Fruit fly (Drosophila melanogaster) whole organism, embryonic: ENCODE data around the gene Pbp45.

Experiments
- Adf1 ChIP-seq: fragments of 200-800 bp; sonication (Bioruptor generic); IDR thresholded peaks from 2 replicates; pipeline ENCODE4 v1.3.6; 2022; ENCODE audit warnings: missing biosample characterization, missing genetic modification characterization
- Atf3 ChIP-seq: fragments of 200-800 bp; sonication (Bioruptor generic); optimal IDR thresholded peaks from 3 replicates; lab custom pipeline; 2016; ENCODE audit warnings: missing biosample characterization, missing genetic modification characterization
- Atf6 ChIP-seq: fragments of 200-800 bp; sonication (Bioruptor generic); IDR thresholded peaks from 2 replicates; pipeline ENCODE4 v1.3.6; 2022; ENCODE audit warnings: missing biosample characterization, missing genetic modification characterization
- BEAF-32 ChIP-seq: fragments of 200-800 bp; sonication (Bioruptor generic); optimal IDR thresholded peaks from 3 replicates; lab custom pipeline; 2017; ENCODE audit warnings: missing biosample characterization, missing genetic modification characterization, mild to moderate bottlenecking, moderate library complexity, missing genetic modification reagents
- BtbVII ChIP-seq: fragments of 200-800 bp; sonication (Bioruptor generic); optimal IDR thresholded peaks from 3 replicates; lab custom pipeline; 2017; ENCODE audit warnings: missing biosample characterization, mild to moderate bottlenecking, missing genetic modification characterization
- CG10147 ChIP-seq: fragments of 200-800 bp; sonication (Bioruptor generic); optimal IDR thresholded peaks from 2 replicates; lab custom pipeline; 2019; ENCODE audit warnings: missing biosample characterization, mild to moderate bottlenecking, missing genetic modification characterization, moderate library complexity
- CG10267 ChIP-seq: fragments of 200-800 bp; sonication (Bioruptor generic); optimal IDR thresholded peaks from 2 replicates; lab custom pipeline; 2018; ENCODE audit warnings: missing biosample characterization, mild to moderate bottlenecking, missing genetic modification characterization, moderate library complexity
- CG10274 ChIP-seq: fragments of 200-800 bp; sonication (Bioruptor generic); optimal IDR thresholded peaks from 3 replicates; lab custom pipeline; 2017; ENCODE audit warnings: missing biosample characterization, mild to moderate bottlenecking, missing genetic modification characterization
- CG10366 ChIP-seq: fragments of 200-800 bp; sonication (Bioruptor generic); IDR thresholded peaks from 2 replicates; pipeline ENCODE4 v1.3.6; 2022; ENCODE audit warnings: missing biosample characterization, missing genetic modification characterization
- CG10959 ChIP-seq: fragments of 200-800 bp; sonication (Bioruptor generic); IDR thresholded peaks from 2 replicates; pipeline ENCODE4 v1.3.6; 2022; ENCODE audit warnings: missing biosample characterization, missing genetic modification characterization
- CG11247 ChIP-seq: fragments of 200-800 bp; sonication (Bioruptor generic); IDR thresholded peaks from 2 replicates; pipeline ENCODE4 v1.3.6; 2022; ENCODE audit warnings: missing biosample characterization, missing genetic modification characterization
- CG11398 ChIP-seq: fragments of 200-800 bp; sonication (Bioruptor generic); optimal IDR thresholded peaks from 2 replicates; lab custom pipeline; 2016; ENCODE audit warnings: missing biosample characterization, missing genetic modification characterization
- CG11695 ChIP-seq: fragments of 200-800 bp; sonication (Bioruptor generic); IDR thresholded peaks from 3 replicates; pipeline ENCODE4 v1.3.6; 2022; ENCODE audit warnings: missing biosample characterization, missing genetic modification characterization
- CG12236 ChIP-seq: fragments of 200-800 bp; sonication (Bioruptor generic); optimal IDR thresholded peaks from 2 replicates; lab custom pipeline; 2016; ENCODE audit warnings: missing biosample characterization, missing genetic modification characterization
- CG12299 ChIP-seq: fragments of 200-800 bp; sonication (Bioruptor generic); optimal IDR thresholded peaks from 2 replicates; lab custom pipeline; 2018; ENCODE audit warnings: missing biosample characterization, mild to moderate bottlenecking, missing genetic modification characterization
- CG13894 ChIP-seq: fragments of 200-800 bp; sonication (Bioruptor generic); optimal IDR thresholded peaks from 3 replicates; lab custom pipeline; 2018; ENCODE audit warnings: missing biosample characterization, mild to moderate bottlenecking, missing genetic modification characterization, moderate library complexity
- CG15269 ChIP-seq: fragments of 200-800 bp; sonication (Bioruptor generic); optimal IDR thresholded peaks from 2 replicates; lab custom pipeline; 2018; ENCODE audit warnings: missing biosample characterization, mild to moderate bottlenecking, missing genetic modification characterization, moderate library complexity
- CG17385 ChIP-seq: fragments of 200-800 bp; sonication (Bioruptor generic); optimal IDR thresholded peaks from 3 replicates; lab custom pipeline; 2018; ENCODE audit warnings: missing biosample characterization, mild to moderate bottlenecking, missing genetic modification characterization
- CG18476 ChIP-seq: fragments of 200-800 bp; sonication (Bioruptor generic); optimal IDR thresholded peaks from 2 replicates; lab custom pipeline; 2016; ENCODE audit warnings: missing biosample characterization, mild to moderate bottlenecking, missing genetic modification characterization
- CG2116 ChIP-seq: fragments of 200-800 bp; sonication (Bioruptor generic); optimal IDR thresholded peaks from 3 replicates; lab custom pipeline; 2018; ENCODE audit warnings: missing biosample characterization, mild to moderate bottlenecking, missing genetic modification characterization
- CG2202 ChIP-seq: fragments of 200-800 bp; sonication (Bioruptor generic); optimal IDR thresholded peaks from 2 replicates; lab custom pipeline; 2018; ENCODE audit warnings: missing biosample characterization, mild to moderate bottlenecking, missing genetic modification characterization
- CG30020 ChIP-seq: fragments of 200-800 bp; optimal IDR thresholded peaks from 2 replicates; lab custom pipeline; 2019; ENCODE audit warnings: missing biosample characterization, mild to moderate bottlenecking, missing genetic modification characterization, moderate library complexity
- CG31441 ChIP-seq: fragments of 200-800 bp; sonication (Bioruptor generic); IDR thresholded peaks from 2 replicates; pipeline ENCODE4 v1.3.6; 2022; ENCODE audit warnings: missing biosample characterization, missing genetic modification characterization
- CG33213 ChIP-seq: fragments of 200-800 bp; sonication (Bioruptor generic); optimal IDR thresholded peaks from 3 replicates; lab custom pipeline; 2016; ENCODE audit warnings: missing biosample characterization, missing genetic modification characterization
- CG34224 ChIP-seq: fragments of 200-800 bp; sonication (Bioruptor generic); IDR thresholded peaks from 3 replicates; pipeline ENCODE4 v1.3.6; 2022; ENCODE audit warnings: missing biosample characterization, missing genetic modification characterization; ENCODE audit not compliant: partially characterized antibody
- CG6683 ChIP-seq: fragments of 200-800 bp; sonication (Bioruptor generic); optimal IDR thresholded peaks from 2 replicates; lab custom pipeline; 2017; ENCODE audit warnings: missing biosample characterization, mild to moderate bottlenecking, missing genetic modification characterization, missing genetic modification reagents
- CG6689 ChIP-seq: fragments of 200-800 bp; sonication (Bioruptor generic); IDR thresholded peaks from 2 replicates; pipeline ENCODE4 v1.3.6; 2022; ENCODE audit warnings: missing biosample characterization, missing genetic modification characterization
- CG9215 ChIP-seq: fragments of 200-800 bp; sonication (Bioruptor generic); IDR thresholded peaks from 2 replicates; pipeline ENCODE4 v1.3.6; 2022; ENCODE audit warnings: missing biosample characterization, missing genetic modification characterization
- CG9437 ChIP-seq: fragments of 200-800 bp; sonication (Bioruptor generic); optimal IDR thresholded peaks from 2 replicates; lab custom pipeline; 2018; ENCODE audit warnings: missing biosample characterization, mild to moderate bottlenecking, missing genetic modification characterization
- CG9817 ChIP-seq: fragments of 200-800 bp; sonication (Bioruptor generic); optimal IDR thresholded peaks from 2 replicates; lab custom pipeline; 2018; ENCODE audit warnings: missing biosample characterization, mild to moderate bottlenecking, missing genetic modification characterization, moderate library complexity
- Dfd ChIP-seq, 2 experiments: fragments of >200 bp; optimal IDR thresholded peaks; 2 replicates each; lab custom pipeline; 2017; ENCODE audit warnings: missing biosample characterization in 2 of 2, missing genetic modification characterization in 2 of 2
- Dp ChIP-seq: fragments of 200-800 bp; sonication (Bioruptor generic); optimal IDR thresholded peaks from 2 replicates; lab custom pipeline; 2018; ENCODE audit warnings: missing biosample characterization, mild to moderate bottlenecking, missing genetic modification characterization, moderate library complexity
- E2f2 ChIP-seq: fragments of 200-800 bp; sonication (Bioruptor generic); IDR thresholded peaks from 2 replicates; pipeline ENCODE4 v1.3.6; 2022; ENCODE audit warnings: missing biosample characterization, missing genetic modification characterization
- Hey ChIP-seq: fragments of 200-800 bp; sonication (Bioruptor generic); optimal IDR thresholded peaks from 3 replicates; lab custom pipeline; 2018; ENCODE audit warnings: missing biosample characterization, mild to moderate bottlenecking, missing genetic modification characterization
- HmgD ChIP-seq: fragments of 200-800 bp; sonication (Bioruptor generic); optimal IDR thresholded peaks from 3 replicates; lab custom pipeline; 2016; ENCODE audit warnings: missing biosample characterization, missing genetic modification characterization
- Hr39 ChIP-seq: fragments of >200 bp; optimal IDR thresholded peaks from 2 replicates; lab custom pipeline; 2017
- Jarid2 ChIP-seq: fragments of 200-800 bp; sonication (Bioruptor generic); optimal IDR thresholded peaks from 3 replicates; lab custom pipeline; 2017; ENCODE audit warnings: mild to moderate bottlenecking, missing biosample characterization, missing genetic modification reagents, missing genetic modification characterization
- Mrtf ChIP-seq: fragments of 200-800 bp; sonication (Bioruptor generic); IDR thresholded peaks from 3 replicates; pipeline ENCODE4 v1.3.6; 2022; ENCODE audit warnings: missing biosample characterization, missing genetic modification characterization
- Tbp ChIP-seq: fragments of >200 bp; optimal IDR thresholded peaks from 2 replicates; lab custom pipeline; 2018; ENCODE audit warnings: missing biosample characterization, missing genetic modification characterization
- Vsx1 ChIP-seq: fragments of 200-800 bp; sonication (Bioruptor generic); optimal IDR thresholded peaks from 2 replicates; lab custom pipeline; 2017; ENCODE audit warnings: missing biosample characterization, mild to moderate bottlenecking, missing genetic modification characterization, missing genetic modification reagents
- aop ChIP-seq: fragments of 200-800 bp; sonication (Bioruptor generic); IDR thresholded peaks from 2 replicates; pipeline ENCODE4 v1.3.6; 2022; ENCODE audit warnings: missing biosample characterization, missing genetic modification characterization
- ap ChIP-seq: fragments of 200-800 bp; sonication (Bioruptor generic); IDR thresholded peaks from 2 replicates; pipeline ENCODE4 v1.3.6; 2022; ENCODE audit warnings: missing biosample characterization, missing genetic modification characterization
- bcd ChIP-seq: fragments of 200-800 bp; sonication (Bioruptor generic); optimal IDR thresholded peaks from 2 replicates; lab custom pipeline; 2017; ENCODE audit warnings: missing biosample characterization, mild to moderate bottlenecking, missing genetic modification characterization
- crol ChIP-seq: fragments of 200-800 bp; sonication (Bioruptor generic); IDR thresholded peaks from 2 replicates; pipeline ENCODE4 v1.3.6; 2022; ENCODE audit warnings: missing biosample characterization, missing genetic modification characterization
- fd3F ChIP-seq: fragments of 200-800 bp; sonication (Bioruptor generic); optimal IDR thresholded peaks from 2 replicates; lab custom pipeline; 2018; ENCODE audit warnings: missing biosample characterization, mild to moderate bottlenecking, missing genetic modification characterization, moderate library complexity
- fd64A ChIP-seq: fragments of 200-800 bp; sonication (Bioruptor generic); optimal IDR thresholded peaks from 3 replicates; lab custom pipeline; 2018; ENCODE audit warnings: missing biosample characterization, mild to moderate bottlenecking, missing genetic modification characterization
- mirr ChIP-seq: fragments of 200-800 bp; sonication (Bioruptor generic); optimal IDR thresholded peaks from 3 replicates; lab custom pipeline; 2018; ENCODE audit warnings: missing biosample characterization, mild to moderate bottlenecking, missing genetic modification characterization
- nom ChIP-seq: fragments of 200-800 bp; sonication (Bioruptor generic); optimal IDR thresholded peaks from 2 replicates; lab custom pipeline; 2017; ENCODE audit warnings: missing biosample characterization, missing genetic modification characterization, mild to moderate bottlenecking, moderate library complexity, missing genetic modification reagents
- rib ChIP-seq: fragments of 200-800 bp; sonication (Bioruptor generic); IDR thresholded peaks from 2 replicates; pipeline ENCODE4 v1.3.6; 2022; ENCODE audit warnings: missing biosample characterization, missing genetic modification characterization
- sens ChIP-seq: fragments of 200-800 bp; sonication (Bioruptor generic); peaks from one replicate; lab custom pipeline; 2016; ENCODE audit warnings: missing biosample characterization, missing genetic modification characterization
- sim ChIP-seq: fragments of 200-800 bp; sonication (Bioruptor generic); IDR thresholded peaks from 2 replicates; pipeline ENCODE4 v1.3.6; 2022; ENCODE audit warnings: missing biosample characterization, missing genetic modification characterization
- stc ChIP-seq: fragments of 200-800 bp; sonication (Bioruptor generic); IDR thresholded peaks from 2 replicates; pipeline ENCODE4 v1.3.6; 2022; ENCODE audit warnings: missing biosample characterization, missing genetic modification characterization
- tll ChIP-seq, 2 experiments: fragments of 200-800 bp in 1 of 2; fragments of >200 bp in 1 of 2; sonication (Bioruptor generic) in 1 of 2; optimal IDR thresholded peaks; 2 replicates each; lab custom pipeline; 2017 to 2019; ENCODE audit warnings: missing biosample characterization in 2 of 2, missing genetic modification characterization in 2 of 2, mild to moderate bottlenecking in 1 of 2, moderate library complexity in 1 of 2

The Pbp45 gene

dm6 chr3R:15792427-15792826, 46.9 kb downstream of the Pbp45 start, which contains the start of gene Acyp2 (continued):
- TF ChIP-seq fd3F (no peak), CG33213 (peak; percentile 64), CG9215 (no peak), Jarid2 (GFP tag; lab: Kevin White, UChicago) (no peak), CG30020 (tag; lab: Kevin White, UChicago) (peak; percentile 8), tll (GFP tag; optimal IDR thresholded peaks at IDR 0.05; lab: Kevin White, UChicago) (no peak), CG31441 (no peak), CG2202 (tag; lab: Kevin White, UChicago) (no peak), CG10147 (GFP tag; lab: Kevin White, UChicago) (no peak), CG12299 (tag; lab: Kevin White, UChicago) (no peak), rib (GFP tag; lab: Robert Waterston, UW) (no peak), CG13894 (tag; lab: Kevin White, UChicago) (no peak), Mrtf (GFP tag; lab: Robert Waterston, UW) (no peak), CG11398 (GFP tag; lab: Kevin White, UChicago) (no peak), ap (GFP tag; lab: Robert Waterston, UW) (no peak), E2f2 (GFP tag; lab: Robert Waterston, UW) (peak; percentile 66), Atf6 (GFP tag; lab: Robert Waterston, UW) (no peak), nom (GFP tag; lab: Kevin White, UChicago) (no peak), CG10267 (tag; lab: Kevin White, UChicago) (peak; percentile 44), Tbp (GFP tag; lab: Kevin White, UChicago) (no peak), sens (GFP tag; lab: Kevin White, UChicago) (peak; percentile 80), BEAF-32 (peak; percentile 71), fd64A (GFP tag; lab: Kevin White, UChicago) (no peak), CG12236 (no peak), CG2116 (GFP tag; lab: Kevin White, UChicago) (peak; percentile 41), Atf3 (GFP tag; lab: Kevin White, UChicago) (no peak), CG10959 (GFP tag; lab: Robert Waterston, UW) (no peak), CG10366 (GFP tag; lab: Robert Waterston, UW) (no peak), CG18476 (no peak), HmgD (peak; percentile 35), CG9437 (GFP tag; lab: Kevin White, UChicago) (no peak), stc (GFP tag; lab: Robert Waterston, UW) (no peak), CG11247 (GFP tag; lab: Robert Waterston, UW) (no peak), CG6683 (GFP tag; lab: Kevin White, UChicago) (no peak), Hr39 (lab: Kevin White, UChicago) (no peak), CG11695 (GFP tag; lab: Robert Waterston, UW) (no peak), Adf1 (GFP tag; lab: Robert Waterston, UW) (no peak), bcd (GFP tag; lab: Kevin White, UChicago) (no peak), CG17385 (no peak), CG15269 (tag; lab: Kevin White, UChicago) (no peak), CG9817 (tag; lab: Kevin White, UChicago) (peak; percentile 0), BtbVII (GFP tag; lab: Kevin White, UChicago) (no peak), Dfd (GFP tag; optimal IDR thresholded peaks at IDR 0.05; lab: Kevin White, UChicago) (no peak), Vsx1 (GFP tag; lab: Kevin White, UChicago) (no peak), mirr (no peak), Dp (GFP tag; lab: Kevin White, UChicago) (peak; percentile 53), CG10274 (GFP tag; lab: Kevin White, UChicago) (no peak), CG6689 (GFP tag; lab: Robert Waterston, UW) (no peak), crol (GFP tag; lab: Robert Waterston, UW) (no peak), CG34224 (GFP tag; lab: Robert Waterston, UW) (peak; percentile 40; the same call in 2 of the 3 replicates), Hey (tag; lab: Kevin White, UChicago) (no peak), sim (GFP tag; lab: Robert Waterston, UW) (no peak), aop (GFP tag; lab: Robert Waterston, UW) (no peak)
